Worm (Caenorhabditis elegans): ENCODE measurements around the gene mff-1.

mff-1 gene

ce11 chrX:12987119-12987518 is at the start of gene mff-1:
Gene mff-1, minus strand, starts transcription at chrX:12987219.
- TF ChIP-seq ceh-14 (tag; optimal IDR thresholded peaks at IDR 0.05) (no peak), ceh-22 (tag; optimal IDR thresholded peaks at IDR 0.05) (no peak), madf-2 (tag; optimal IDR thresholded peaks at IDR 0.05) (no peak), lim-6 (tag; optimal IDR thresholded peaks at IDR 0.05) (no peak), ahr-1 (tag; optimal IDR thresholded peaks at IDR 0.05) (no peak), F13H6.1 (tag; optimal IDR thresholded peaks at IDR 0.05) (no peak), elt-2 (tag; optimal IDR thresholded peaks at IDR 0.05) (peak; percentile 16), unc-86 (tag; optimal IDR thresholded peaks at IDR 0.05) (no peak)

- TF ChIP-seq ceh-2 (tag; optimal IDR thresholded peaks at IDR 0.05) (no peak), F13H6.1 (tag; optimal IDR thresholded peaks at IDR 0.05) (no peak), ceh-48 (tag; optimal IDR thresholded peaks at IDR 0.05) (no peak), ceh-19 (GFP tag; optimal IDR thresholded peaks at IDR 0.05) (no peak), pha-2 (tag; optimal IDR thresholded peaks at IDR 0.05) (no peak), Y22D7AL.16 (tag; optimal IDR thresholded peaks at IDR 0.05) (no peak), ceh-22 (tag; optimal IDR thresholded peaks at IDR 0.05) (no peak), ceh-45 (GFP tag; IDR thresholded peaks at IDR 0.05) (no peak), sdc-2 (tag; optimal IDR thresholded peaks at IDR 0.05) (no peak), hlh-30 (tag; optimal IDR thresholded peaks at IDR 0.05; ENCODE audit: insufficient read depth) (no peak), sox-2 (GFP tag; IDR thresholded peaks at IDR 0.05) (no peak), elt-2 (tag; optimal IDR thresholded peaks at IDR 0.05) (no peak), unc-42 (tag; optimal IDR thresholded peaks at IDR 0.05) (no peak)
Measured at ce11 chrX:13034333-13034732, 47.3 kb upstream of the mff-1 start.

- TF ChIP-seq rnt-1 (tag; optimal IDR thresholded peaks at IDR 0.05) (no peak), hlh-30 (tag; optimal IDR thresholded peaks at IDR 0.05; ENCODE audit: insufficient read depth) (no peak), ztf-16 (tag; optimal IDR thresholded peaks at IDR 0.05) (no peak), che-1 (tag; optimal IDR thresholded peaks at IDR 0.05) (no peak), ceh-18 (tag; optimal IDR thresholded peaks at IDR 0.05) (no peak), mec-3 (tag; optimal IDR thresholded peaks at IDR 0.05; ENCODE audit: borderline replicate concordance) (no peak), odd-2 (tag; optimal IDR thresholded peaks at IDR 0.05) (no peak), hlh-13 (GFP tag; optimal IDR thresholded peaks at IDR 0.05) (no peak), ceh-34 (tag; optimal IDR thresholded peaks at IDR 0.05) (no peak), ceh-6 (GFP tag; optimal IDR thresholded peaks at IDR 0.05) (no peak), dmd-4 (tag; optimal IDR thresholded peaks at IDR 0.05; ENCODE audit: borderline replicate concordance) (no peak), ceh-22 (tag; optimal IDR thresholded peaks at IDR 0.05) (no peak)
Measured at ce11 chrX:13033850-13034249, 46.8 kb upstream of the mff-1 start.

ce11 chrX:13032610-13033009 is 45.6 kb upstream of the mff-1 start, which contains the start of gene npr-10:
Gene npr-10, minus strand, starts transcription at chrX:13032710.
- TF ChIP-seq hlh-13 (GFP tag; optimal IDR thresholded peaks at IDR 0.05) = no peak
- TF ChIP-seq ceh-2 (tag; optimal IDR thresholded peaks at IDR 0.05) = no peak
- no peak for TF ChIP-seq fax-1 (tag; optimal IDR thresholded peaks at IDR 0.05)
- TF ChIP-seq elt-4 (tag; optimal IDR thresholded peaks at IDR 0.05) = no peak
- TF ChIP-seq ztf-16 (tag; optimal IDR thresholded peaks at IDR 0.05) = no peak
- TF ChIP-seq hlh-30 (tag; optimal IDR thresholded peaks at IDR 0.05; ENCODE audit: insufficient read depth) = no peak
- TF ChIP-seq pax-1 (tag; optimal IDR thresholded peaks at IDR 0.05) = no peak

- TF ChIP-seq fax-1 (tag; optimal IDR thresholded peaks at IDR 0.05) (no peak), unc-42 (tag; optimal IDR thresholded peaks at IDR 0.05) (peak; percentile 66)
Measured at ce11 chrX:13021446-13021845, 34.4 kb upstream of the mff-1 start.

ce11 chrX:13016290-13016689 is 29.3 kb upstream of the mff-1 start:
- TF ChIP-seq gmeb-2 (tag; optimal IDR thresholded peaks at IDR 0.05) (no peak), K02D7.2 (tag; optimal IDR thresholded peaks at IDR 0.05) (no peak), ceh-6 (GFP tag; optimal IDR thresholded peaks at IDR 0.05) (no peak), sdc-2 (tag; optimal IDR thresholded peaks at IDR 0.05) (no peak), pha-2 (tag; optimal IDR thresholded peaks at IDR 0.05) (no peak)

All from whole organism, late embryonic.